Fruit fly (Drosophila melanogaster) whole organism, wandering third instar larva: ENCODE measurements around the gene CG1090.

Experiments used
- Abd-B ChIP-seq: fragments of >200 bp; optimal IDR thresholded peaks from 2 replicates; lab custom pipeline; 2017; ENCODE audit warnings: missing biosample characterization, missing genetic modification characterization
- CG32264 ChIP-seq: fragments of 200-800 bp; sonication (Bioruptor generic); optimal IDR thresholded peaks from 2 replicates; lab custom pipeline; 2016; ENCODE audit warnings: missing biosample characterization, missing genetic modification characterization
- CG9705 ChIP-seq: fragments of 200-800 bp; sonication (Bioruptor generic); optimal IDR thresholded peaks from 2 replicates; lab custom pipeline; 2018; ENCODE audit warnings: missing biosample characterization, mild to moderate bottlenecking, missing genetic modification characterization
- CrebA ChIP-seq: fragments of 200-800 bp; sonication (Bioruptor generic); optimal IDR thresholded peaks from 2 replicates; lab custom pipeline; 2016; ENCODE audit warnings: missing biosample characterization, mild to moderate bottlenecking, missing genetic modification characterization, borderline replicate concordance
- Dfd ChIP-seq: fragments of >200 bp; optimal IDR thresholded peaks from 2 replicates; lab custom pipeline; 2017; ENCODE audit warnings: missing biosample characterization, missing genetic modification characterization
- Dif ChIP-seq: fragments of 200-275, 200-300 bp; sonication (Bioruptor generic); optimal IDR thresholded peaks from 2 replicates; lab custom pipeline; 2018; ENCODE audit warnings: missing biosample characterization, missing genetic modification characterization; ENCODE audit not compliant: partially characterized antibody
- GATAd ChIP-seq: sonication (Bioruptor generic); optimal IDR thresholded peaks from 2 replicates; lab custom pipeline; 2016; ENCODE audit warnings: missing biosample characterization, missing genetic modification characterization
- HLH106 ChIP-seq: fragments of 200-800 bp; optimal IDR thresholded peaks from 3 replicates; lab custom pipeline; 2019; ENCODE audit warnings: missing biosample characterization, mild to moderate bottlenecking, missing genetic modification characterization, moderate library complexity
- Hnf4 ChIP-seq: fragments of 200-800 bp; sonication (Bioruptor generic); optimal IDR thresholded peaks from 2 replicates; lab custom pipeline; 2016; ENCODE audit warnings: missing biosample characterization, mild to moderate bottlenecking, missing genetic modification characterization
- Hr78 ChIP-seq: fragments of >200 bp; optimal IDR thresholded peaks from 2 replicates; lab custom pipeline; 2017; ENCODE audit warnings: missing biosample characterization, missing genetic modification characterization
- Hr83 ChIP-seq: fragments of 200-300 bp; sonication (Bioruptor generic); optimal IDR thresholded peaks from 2 replicates; lab custom pipeline; 2016; ENCODE audit warnings: missing biosample characterization, mild to moderate bottlenecking, missing genetic modification characterization, moderate library complexity; ENCODE audit not compliant: poor library complexity, severe bottlenecking
- Jra ChIP-seq: sonication (Bioruptor generic); optimal IDR thresholded peaks from 2 replicates; lab custom pipeline; 2016; ENCODE audit warnings: missing biosample characterization, missing genetic modification characterization
- Mio ChIP-seq: sonication (Bioruptor generic); optimal IDR thresholded peaks from 2 replicates; lab custom pipeline; 2016; ENCODE audit warnings: missing biosample characterization, missing genetic modification characterization
- Myc ChIP-seq: fragments of >200 bp; optimal IDR thresholded peaks from 2 replicates; lab custom pipeline; 2017
- N ChIP-seq: fragments of >200 bp; optimal IDR thresholded peaks from 2 replicates; lab custom pipeline; 2018; ENCODE audit warnings: missing biosample characterization, missing external identifiers, missing genetic modification characterization
- OdsH ChIP-seq: fragments of 200-800 bp; sonication (Bioruptor generic); optimal IDR thresholded peaks from 2 replicates; lab custom pipeline; 2016; ENCODE audit warnings: missing biosample characterization, mild to moderate bottlenecking, missing genetic modification characterization
- Sp1 ChIP-seq: fragments of 200-800 bp; sonication (Bioruptor generic); optimal IDR thresholded peaks from 3 replicates; lab custom pipeline; 2019; ENCODE audit warnings: missing biosample characterization, mild to moderate bottlenecking, missing genetic modification characterization, moderate library complexity
- Vsx2 ChIP-seq: fragments of 200-300, 225-300 bp; sonication (Bioruptor generic); optimal IDR thresholded peaks from 2 replicates; lab custom pipeline; 2018; ENCODE audit warnings: missing biosample characterization, missing genetic modification characterization; ENCODE audit not compliant: partially characterized antibody
- br ChIP-seq: fragments of 200-800 bp; sonication (Bioruptor generic); optimal IDR thresholded peaks from 2 replicates; lab custom pipeline; 2016; ENCODE audit warnings: missing biosample characterization, missing genetic modification characterization
- brk ChIP-seq: fragments of 200-800 bp; sonication (Bioruptor generic); optimal IDR thresholded peaks from 2 replicates; lab custom pipeline; 2016; ENCODE audit warnings: missing biosample characterization, mild to moderate bottlenecking, missing genetic modification characterization
- dmrt93B ChIP-seq: fragments of 200-800 bp; sonication (Bioruptor generic); optimal IDR thresholded peaks from 2 replicates; lab custom pipeline; 2018; ENCODE audit warnings: missing biosample characterization, mild to moderate bottlenecking, missing genetic modification characterization
- dsf ChIP-seq: sonication (Bioruptor generic); optimal IDR thresholded peaks from 2 replicates; lab custom pipeline; 2016; ENCODE audit warnings: missing biosample characterization, missing genetic modification characterization, borderline replicate concordance
- ey ChIP-seq: fragments of 200-800 bp; sonication (Bioruptor generic); optimal IDR thresholded peaks from 2 replicates; lab custom pipeline; 2016; ENCODE audit warnings: missing biosample characterization, missing genetic modification characterization
- fru ChIP-seq: fragments of 200-800 bp; sonication (Bioruptor generic); optimal IDR thresholded peaks from 3 replicates; lab custom pipeline; 2016; ENCODE audit warnings: missing biosample characterization, mild to moderate bottlenecking, missing genetic modification characterization
- h ChIP-seq: fragments of 200-800 bp; sonication (Bioruptor generic); optimal IDR thresholded peaks from 3 replicates; lab custom pipeline; 2016; ENCODE audit warnings: missing biosample characterization, mild to moderate bottlenecking, missing genetic modification characterization
- jim ChIP-seq: fragments of 175-275, 200-325 bp; sonication (Bioruptor generic); optimal IDR thresholded peaks from 2 replicates; lab custom pipeline; 2016; ENCODE audit warnings: missing biosample characterization, mild to moderate bottlenecking, missing genetic modification characterization
- lola ChIP-seq: fragments of >200 bp; optimal IDR thresholded peaks from 2 replicates; lab custom pipeline; 2017; ENCODE audit warnings: missing biosample characterization, missing genetic modification characterization
- pan ChIP-seq: fragments of >200 bp; optimal IDR thresholded peaks from 2 replicates; lab custom pipeline; 2017
- psq ChIP-seq: fragments of 200-800 bp; sonication (Bioruptor generic); optimal IDR thresholded peaks from 3 replicates; lab custom pipeline; 2017; ENCODE audit warnings: missing biosample characterization, mild to moderate bottlenecking, missing genetic modification characterization, moderate library complexity
- rgr ChIP-seq: fragments of 200-800 bp; sonication (Bioruptor generic); optimal IDR thresholded peaks from 3 replicates; lab custom pipeline; 2016; ENCODE audit warnings: missing biosample characterization, mild to moderate bottlenecking, missing genetic modification characterization
- sage ChIP-seq: fragments of 200-800 bp; sonication (Bioruptor generic); optimal IDR thresholded peaks from 2 replicates; lab custom pipeline; 2016; ENCODE audit warnings: missing biosample characterization, mild to moderate bottlenecking, missing genetic modification characterization
- sv ChIP-seq: fragments of 200-800 bp; sonication (Bioruptor generic); optimal IDR thresholded peaks from 3 replicates; lab custom pipeline; 2016; ENCODE audit warnings: missing biosample characterization, missing genetic modification characterization
- tai ChIP-seq: sonication (Bioruptor generic); optimal IDR thresholded peaks from 2 replicates; lab custom pipeline; 2016; ENCODE audit warnings: missing biosample characterization, missing genetic modification characterization
- usp ChIP-seq: fragments of >200 bp; optimal IDR thresholded peaks from 2 replicates; lab custom pipeline; 2017; ENCODE audit warnings: missing biosample characterization, missing genetic modification characterization
- woc ChIP-seq: sonication (Bioruptor generic); optimal IDR thresholded peaks from 2 replicates; lab custom pipeline; 2016; ENCODE audit warnings: missing biosample characterization, mild to moderate bottlenecking, missing genetic modification characterization

CG1090 gene

dm6 chr3R:4340174-4340573 is 19.5 kb upstream of the CG1090 start:
- TF ChIP-seq woc, result no peak
- TF ChIP-seq sv (GFP tag; lab: Kevin White, UChicago), result no peak
- no peak for TF ChIP-seq brk (GFP tag; lab: Kevin White, UChicago)
- TF ChIP-seq h (GFP tag; lab: Kevin White, UChicago), result no peak
- no peak for TF ChIP-seq tai (GFP tag; lab: Kevin White, UChicago)
- TF ChIP-seq usp (GFP tag; lab: Kevin White, UChicago), result no peak
- TF ChIP-seq N (GFP tag; lab: Kevin White, UChicago), result no peak
- TF ChIP-seq Myc (lab: Kevin White, UChicago), result no peak
- TF ChIP-seq Hr78 (GFP tag; lab: Kevin White, UChicago), result no peak
- TF ChIP-seq Jra (GFP tag; lab: Kevin White, UChicago), result no peak
- TF ChIP-seq fru (GFP tag; lab: Kevin White, UChicago), result no peak
- no peak for TF ChIP-seq Dfd (GFP tag; lab: Kevin White, UChicago)
- no peak for TF ChIP-seq Mio (GFP tag; lab: Kevin White, UChicago)
- TF ChIP-seq GATAd (GFP tag; lab: Kevin White, UChicago), result no peak

DNA sequence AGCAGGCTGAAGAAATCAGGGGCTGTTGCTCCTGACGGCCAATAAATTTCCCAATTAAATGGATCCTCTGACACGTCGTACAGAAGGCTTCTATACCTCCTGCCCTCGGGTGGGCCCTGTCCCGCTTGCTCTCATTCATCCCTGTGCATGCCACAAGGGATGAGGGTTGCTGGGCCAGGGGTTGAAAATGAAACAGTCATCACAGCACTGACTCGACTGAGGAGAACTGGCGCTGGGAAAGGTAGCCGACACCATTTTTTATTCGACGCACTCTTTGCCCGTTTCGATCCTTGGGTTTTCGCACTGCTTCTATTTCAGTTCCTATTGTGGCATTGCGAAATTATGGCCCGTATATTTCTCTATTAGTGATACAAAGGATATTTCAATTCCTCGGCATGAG is 18.5 kb upstream of the CG1090 start:
- TF ChIP-seq lola (GFP tag; lab: Kevin White, UChicago) (no peak), CG32264 (GFP tag; lab: Kevin White, UChicago) (no peak), brk (GFP tag; lab: Kevin White, UChicago) (no peak), Dfd (GFP tag; lab: Kevin White, UChicago) (no peak), ey (GFP tag; lab: Kevin White, UChicago) (no peak), Abd-B (no peak), CrebA (no peak), HLH106 (tag; lab: Kevin White, UChicago) (no peak), Mio (GFP tag; lab: Kevin White, UChicago) (no peak), Hr78 (GFP tag; lab: Kevin White, UChicago) (no peak), sage (GFP tag; lab: Kevin White, UChicago) (no peak), dsf (GFP tag; lab: Kevin White, UChicago) (no peak), h (GFP tag; lab: Kevin White, UChicago) (no peak), pan (lab: Kevin White, UChicago) (no peak), psq (no peak), usp (GFP tag; lab: Kevin White, UChicago) (no peak)

- TF ChIP-seq fru (GFP tag; lab: Kevin White, UChicago) (no peak), Dfd (GFP tag; lab: Kevin White, UChicago) (peak; percentile 2)
Measured at dm6 chr3R:4346636-4347035, 13.0 kb upstream of the CG1090 start, which contains the start of gene hkb. hkb (minus strand) TSS chr3R:4346646.

- TF ChIP-seq Abd-B, result no peak
- no peak for TF ChIP-seq tai (GFP tag; lab: Kevin White, UChicago)
- no peak for TF ChIP-seq CG9705 (GFP tag; lab: Kevin White, UChicago)
- no peak for TF ChIP-seq sage (GFP tag; lab: Kevin White, UChicago)
- TF ChIP-seq HLH106 (tag; lab: Kevin White, UChicago), result no peak
- no peak for TF ChIP-seq Mio (GFP tag; lab: Kevin White, UChicago)
- no peak for TF ChIP-seq Myc (lab: Kevin White, UChicago)
- TF ChIP-seq Jra (GFP tag; lab: Kevin White, UChicago), result no peak
- TF ChIP-seq usp (GFP tag; lab: Kevin White, UChicago), result no peak
- no peak for TF ChIP-seq Hr83
- no peak for TF ChIP-seq rgr (GFP tag; lab: Kevin White, UChicago)
- TF ChIP-seq Sp1 (GFP tag; lab: Kevin White, UChicago), result no peak
- TF ChIP-seq Hr78 (GFP tag; lab: Kevin White, UChicago), result no peak
- TF ChIP-seq dsf (GFP tag; lab: Kevin White, UChicago), result no peak
- no peak for TF ChIP-seq OdsH (GFP tag; lab: Kevin White, UChicago)
- TF ChIP-seq woc, result no peak
Measured at dm6 chr3R:4348197-4348814, 11.4 kb upstream of the CG1090 start.

- TF ChIP-seq HLH106 (tag; lab: Kevin White, UChicago), result no peak
- TF ChIP-seq, all 38 proteins: peak for 0
Measured at dm6 chr3R:4350199-4350598, 9.5 kb upstream of the CG1090 start.

DNA sequence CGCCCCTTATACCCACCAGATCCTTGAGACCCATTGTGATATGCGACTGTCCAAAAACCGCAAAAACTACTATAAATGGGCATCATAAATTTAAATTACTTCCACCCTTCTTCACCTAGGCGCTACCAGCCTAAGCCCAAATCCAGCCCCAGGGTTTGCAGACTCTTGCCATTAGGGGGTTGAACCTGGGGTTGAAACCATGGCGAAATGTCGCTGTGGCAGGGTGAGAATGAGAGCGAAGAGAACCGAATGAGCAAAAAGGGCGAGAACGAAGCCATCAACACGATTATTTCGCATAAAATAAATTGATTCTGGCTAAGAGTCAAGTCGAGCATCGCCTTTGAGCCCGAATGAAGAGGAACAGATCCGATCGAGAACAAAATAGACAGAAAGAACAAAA is 6.1 kb upstream of the CG1090 start:
- TF ChIP-seq Abd-B, result no peak
- TF ChIP-seq CG9705 (GFP tag; lab: Kevin White, UChicago), result no peak
- no peak for TF ChIP-seq Sp1 (GFP tag; lab: Kevin White, UChicago)
- TF ChIP-seq Jra (GFP tag; lab: Kevin White, UChicago), result no peak
- TF ChIP-seq woc, result no peak
- no peak for TF ChIP-seq br (GFP tag; lab: Kevin White, UChicago)
- TF ChIP-seq Hnf4 (GFP tag; lab: Kevin White, UChicago), result no peak
- TF ChIP-seq Dif (GFP tag; lab: Kevin White, UChicago), result no peak
- no peak for TF ChIP-seq sv (GFP tag; lab: Kevin White, UChicago)
- no peak for TF ChIP-seq Vsx2
- TF ChIP-seq N (GFP tag; lab: Kevin White, UChicago), result no peak
- no peak for TF ChIP-seq usp (GFP tag; lab: Kevin White, UChicago)
- no peak for TF ChIP-seq Hr83
- no peak for TF ChIP-seq pan (lab: Kevin White, UChicago)
- no peak for TF ChIP-seq rgr (GFP tag; lab: Kevin White, UChicago)
- no peak for TF ChIP-seq jim
- TF ChIP-seq dmrt93B (GFP tag; lab: Kevin White, UChicago), result no peak
- TF ChIP-seq psq, result no peak
- no peak for TF ChIP-seq HLH106 (tag; lab: Kevin White, UChicago)
- no peak for TF ChIP-seq h (GFP tag; lab: Kevin White, UChicago)
